Fruit fly (Drosophila melanogaster): ENCODE results near the gene CG4617.

Gene CG4617

dm6 chrX:7101302-7102012, 2.8 kb downstream of the CG4617 start:
- TF ChIP-seq CG17801 (GFP tag; optimal IDR thresholded peaks at IDR 0.05; ENCODE audit: partially characterized antibody) = peak; percentile 38

- no peak for TF ChIP-seq CG17801 (GFP tag; optimal IDR thresholded peaks at IDR 0.05; ENCODE audit: partially characterized antibody)
Measured at dm6 chrX:7100689-7101088, 3.6 kb downstream of the CG4617 start.

- TF ChIP-seq CG17801 (GFP tag; optimal IDR thresholded peaks at IDR 0.05; ENCODE audit: partially characterized antibody) = peak; percentile 23
Measured at dm6 chrX:7097859-7098303, 6.4 kb downstream of the CG4617 start, which contains the start of gene Sxl. Gene Sxl (minus strand): TSS chrX:7098053.

- TF ChIP-seq CG17801 (GFP tag; optimal IDR thresholded peaks at IDR 0.05; ENCODE audit: partially characterized antibody) = peak; percentile 56
Measured at dm6 chrX:7097071-7097858, 7.0 kb downstream of the CG4617 start.

dm6 chrX:7096495-7096995, 7.7 kb downstream of the CG4617 start:
- peak; percentile 89 for TF ChIP-seq CG17801 (GFP tag; optimal IDR thresholded peaks at IDR 0.05; ENCODE audit: partially characterized antibody)

- TF ChIP-seq CG17801 (GFP tag; optimal IDR thresholded peaks at IDR 0.05; ENCODE audit: partially characterized antibody) = no peak
Measured at dm6 chrX:7095912-7096494, 8.3 kb downstream of the CG4617 start.

- peak; percentile 98 for TF ChIP-seq CG17801 (GFP tag; optimal IDR thresholded peaks at IDR 0.05; ENCODE audit: partially characterized antibody)
Measured at dm6 chrX:7095292-7095911, 8.9 kb downstream of the CG4617 start.

- no peak for TF ChIP-seq CG17801 (GFP tag; optimal IDR thresholded peaks at IDR 0.05; ENCODE audit: partially characterized antibody)
Measured at dm6 chrX:7094861-7095260, 9.4 kb downstream of the CG4617 start.

- TF ChIP-seq CG17801 (GFP tag; optimal IDR thresholded peaks at IDR 0.05; ENCODE audit: partially characterized antibody) = no peak
Measured at dm6 chrX:7094169-7094568, 10.1 kb downstream of the CG4617 start.

- no peak for TF ChIP-seq CG17801 (GFP tag; optimal IDR thresholded peaks at IDR 0.05; ENCODE audit: partially characterized antibody)
Measured at dm6 chrX:7091909-7092308, 12.4 kb downstream of the CG4617 start.

- no peak for TF ChIP-seq CG17801 (GFP tag; optimal IDR thresholded peaks at IDR 0.05; ENCODE audit: partially characterized antibody)
Measured at dm6 chrX:7086539-7086938, 17.8 kb downstream of the CG4617 start.

dm6 chrX:7082407-7082806, 21.9 kb downstream of the CG4617 start:
- no peak for TF ChIP-seq CG17801 (GFP tag; optimal IDR thresholded peaks at IDR 0.05; ENCODE audit: partially characterized antibody)

- no peak for TF ChIP-seq CG17801 (GFP tag; optimal IDR thresholded peaks at IDR 0.05; ENCODE audit: partially characterized antibody)
Measured at dm6 chrX:7074316-7074925, 29.9 kb downstream of the CG4617 start.

- no peak for TF ChIP-seq CG17801 (GFP tag; optimal IDR thresholded peaks at IDR 0.05; ENCODE audit: partially characterized antibody)
Measured at dm6 chrX:7073234-7073878, 30.9 kb downstream of the CG4617 start.

Measured in ovary, adult (tissue).